Fruit fly (Drosophila melanogaster): ENCODE results near the gene Or85f.

Or85f gene

DNA sequence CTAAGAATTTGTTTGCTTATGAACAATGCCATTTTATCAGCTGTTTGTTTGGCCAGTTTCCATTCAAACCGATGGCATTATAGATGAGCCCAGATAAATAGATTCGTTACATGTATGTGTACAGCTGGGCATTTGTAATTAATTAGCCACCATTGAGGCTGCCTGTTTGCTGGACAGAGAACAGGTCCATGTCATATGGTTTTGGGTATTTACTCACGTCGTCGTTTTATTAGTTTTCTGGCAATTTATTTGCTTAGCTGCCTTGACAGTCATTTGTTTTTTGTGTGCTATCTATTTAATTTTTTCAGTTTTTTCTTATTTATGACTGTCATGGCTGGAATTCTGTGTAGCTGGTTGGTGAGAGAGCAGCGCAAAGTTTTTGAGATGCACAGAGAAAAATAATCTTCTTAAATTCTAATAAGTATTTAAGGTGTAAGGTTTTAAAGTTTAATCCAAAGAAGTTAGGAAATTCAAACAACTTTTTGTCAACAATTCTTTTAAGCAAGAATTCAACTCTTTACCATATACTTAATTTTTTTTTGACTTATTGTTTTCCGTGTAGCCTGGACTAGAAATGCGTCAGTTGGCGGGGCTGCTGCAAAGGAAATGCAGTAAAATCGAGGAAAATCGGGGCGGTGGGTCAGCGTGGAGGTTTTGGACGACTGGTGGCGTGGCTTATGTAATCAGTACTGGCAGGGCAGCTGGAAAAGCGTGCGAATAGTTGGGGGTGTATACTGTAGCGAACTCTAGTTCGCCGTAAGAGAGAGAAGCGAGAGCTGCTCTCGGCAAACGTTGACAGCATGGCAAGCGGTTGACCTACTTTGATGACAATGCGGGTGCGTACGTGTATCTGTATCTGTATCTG is 36.8 kb downstream of the Or85f start:
- no peak for TF ChIP-seq h (optimal IDR thresholded peaks at IDR 0.05)
- no peak for TF ChIP-seq ttk (optimal IDR thresholded peaks at IDR 0.05)

DNA sequence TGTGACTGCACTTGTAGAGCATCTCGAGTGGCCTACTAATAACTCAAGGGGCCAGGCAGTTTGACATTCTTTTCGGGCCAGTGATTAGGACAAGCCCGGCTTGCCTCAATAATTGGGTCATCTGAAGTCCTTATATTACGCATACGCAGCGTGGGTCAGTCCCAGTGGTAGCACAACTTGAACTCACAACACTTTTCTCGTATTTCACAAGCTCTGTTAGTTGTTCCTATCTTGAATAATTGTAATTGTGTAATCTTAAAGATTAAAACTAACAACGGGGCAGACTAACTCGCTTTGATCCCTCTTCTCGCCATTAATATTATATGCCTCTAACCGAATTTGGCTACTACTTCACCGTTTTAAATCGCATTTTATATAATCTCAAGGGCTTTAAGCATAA is 37.9 kb downstream of the Or85f start:
- no peak for TF ChIP-seq h (optimal IDR thresholded peaks at IDR 0.05)
- TF ChIP-seq ttk (optimal IDR thresholded peaks at IDR 0.05), result no peak
- no peak for TF ChIP-seq psq (optimal IDR thresholded peaks at IDR 0.05)
- TF ChIP-seq Myc (optimal IDR thresholded peaks at IDR 0.05), result no peak
- TF ChIP-seq Sin3A (optimal IDR thresholded peaks at IDR 0.05), result no peak
- TF ChIP-seq insv (optimal IDR thresholded peaks at IDR 0.05), result no peak

DNA sequence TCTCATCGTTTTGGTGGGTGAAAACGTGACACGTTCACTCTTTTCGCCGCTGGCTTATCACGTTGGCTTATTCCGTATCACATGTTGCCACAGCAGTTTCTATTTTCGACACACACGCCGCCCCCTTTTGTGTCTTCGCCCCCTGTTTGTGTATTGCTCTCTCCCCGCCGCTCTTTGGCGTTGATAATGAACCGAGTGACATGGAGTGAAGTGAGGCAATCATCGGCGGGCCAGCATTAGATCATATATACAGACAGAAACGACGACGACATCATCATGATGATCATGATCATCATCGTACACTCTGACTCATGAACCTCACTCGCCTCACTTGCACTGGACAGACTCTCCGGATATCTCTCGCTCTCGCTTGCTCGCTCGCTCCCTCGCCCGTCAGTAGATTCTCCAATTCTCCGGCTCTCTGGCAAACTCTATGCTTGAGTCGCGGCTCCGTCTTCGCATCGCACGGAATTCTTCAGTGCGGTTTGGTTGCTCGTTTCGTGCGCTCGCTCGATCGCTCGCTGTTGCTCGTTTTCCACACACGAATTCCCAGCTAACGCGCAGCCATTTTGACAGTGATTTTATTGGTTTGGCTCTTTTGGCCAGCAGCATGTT is 38.5 kb downstream of the Or85f start:
- TF ChIP-seq Myc (optimal IDR thresholded peaks at IDR 0.05) (no peak), Sin3A (optimal IDR thresholded peaks at IDR 0.05) (no peak), h (optimal IDR thresholded peaks at IDR 0.05) (no peak), ttk (optimal IDR thresholded peaks at IDR 0.05) (no peak), insv (optimal IDR thresholded peaks at IDR 0.05) (no peak), psq (optimal IDR thresholded peaks at IDR 0.05) (no peak)

DNA sequence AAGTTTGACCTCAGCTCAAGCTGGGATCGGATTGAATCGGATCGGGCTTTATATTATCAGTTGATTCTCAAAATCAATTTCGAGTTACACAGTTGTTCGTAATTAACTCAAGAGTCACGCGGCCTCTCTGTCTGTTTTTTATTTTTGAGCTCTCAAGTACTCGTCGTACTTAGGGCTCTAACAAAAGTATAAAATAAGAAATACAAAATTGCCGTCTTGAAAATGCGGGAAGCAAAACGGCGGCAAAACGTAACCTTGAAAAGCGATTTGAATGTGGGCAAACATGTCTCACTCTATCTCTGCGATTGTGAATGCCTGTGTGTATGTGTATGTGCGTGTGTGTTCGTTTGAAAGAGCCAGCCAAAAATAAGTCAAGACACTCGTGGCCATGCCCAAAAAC is 39.6 kb downstream of the Or85f start:
- TF ChIP-seq ttk (optimal IDR thresholded peaks at IDR 0.05) (no peak), h (optimal IDR thresholded peaks at IDR 0.05) (no peak), Myc (optimal IDR thresholded peaks at IDR 0.05) (no peak), insv (optimal IDR thresholded peaks at IDR 0.05) (no peak), psq (optimal IDR thresholded peaks at IDR 0.05) (no peak), Sin3A (optimal IDR thresholded peaks at IDR 0.05) (no peak)

DNA sequence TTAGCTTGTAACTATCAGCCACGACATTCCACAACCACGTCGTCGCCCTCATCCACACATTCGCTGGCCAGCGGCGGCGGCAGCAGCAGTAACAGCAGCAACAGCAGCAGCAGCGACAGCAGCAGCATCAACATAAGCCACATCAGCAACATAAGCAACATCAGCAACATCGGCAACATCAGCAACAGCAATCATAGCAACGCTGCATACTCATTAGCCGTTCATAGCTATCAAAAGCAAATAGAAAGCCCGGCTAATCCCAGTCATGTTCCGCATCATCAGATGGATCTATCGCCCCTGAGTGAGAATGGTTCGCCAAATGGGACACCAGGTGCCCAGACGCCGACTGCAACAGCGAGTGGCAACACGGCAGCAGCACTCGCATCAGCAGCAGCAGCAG is 43.1 kb downstream of the Or85f start:
- TF ChIP-seq psq (optimal IDR thresholded peaks at IDR 0.05) (no peak), Myc (optimal IDR thresholded peaks at IDR 0.05) (no peak), insv (optimal IDR thresholded peaks at IDR 0.05) (no peak), Sin3A (optimal IDR thresholded peaks at IDR 0.05) (no peak), h (optimal IDR thresholded peaks at IDR 0.05) (no peak), ttk (optimal IDR thresholded peaks at IDR 0.05) (no peak)

DNA sequence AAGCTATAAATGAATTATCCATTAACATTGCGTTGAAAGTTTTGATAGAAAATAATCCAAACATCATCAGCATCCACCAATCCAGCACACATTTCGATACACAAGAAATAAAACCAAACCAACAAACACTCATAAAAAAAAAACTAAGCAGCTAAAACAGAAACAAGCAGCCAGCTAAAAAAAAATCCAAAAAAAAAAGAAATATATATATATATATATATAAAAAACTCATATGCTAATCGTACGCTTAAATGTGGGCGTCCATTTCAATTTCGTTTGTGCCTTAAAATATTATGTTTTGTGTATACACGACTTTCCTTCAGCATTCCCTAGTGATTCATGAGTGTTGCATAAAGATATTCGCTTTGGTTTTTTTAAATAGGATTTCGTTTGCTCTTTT is 44.0 kb downstream of the Or85f start:
- TF ChIP-seq ttk (optimal IDR thresholded peaks at IDR 0.05), result no peak
- TF ChIP-seq psq (optimal IDR thresholded peaks at IDR 0.05), result no peak
- TF ChIP-seq insv (optimal IDR thresholded peaks at IDR 0.05), result no peak
- TF ChIP-seq Myc (optimal IDR thresholded peaks at IDR 0.05), result no peak
- no peak for TF ChIP-seq Sin3A (optimal IDR thresholded peaks at IDR 0.05)
- TF ChIP-seq h (optimal IDR thresholded peaks at IDR 0.05), result no peak

DNA sequence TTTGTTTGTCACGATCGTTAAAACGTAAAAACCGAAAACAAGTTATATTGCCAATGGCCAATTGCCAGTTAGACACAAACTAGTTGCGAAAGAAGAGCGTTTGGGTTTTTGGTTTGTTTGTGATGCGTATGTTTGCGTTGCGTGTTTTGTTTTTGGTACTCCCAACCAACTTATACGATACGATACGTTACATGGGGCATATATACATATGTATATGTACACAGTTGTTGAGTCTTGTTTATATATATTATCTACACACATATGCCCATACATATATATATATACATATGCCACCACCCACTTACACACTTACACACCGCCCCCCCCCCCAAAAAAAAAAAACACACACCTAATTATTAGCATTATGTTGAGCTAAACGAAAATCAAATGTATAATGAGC is 50.3 kb downstream of the Or85f start:
- TF ChIP-seq ttk (optimal IDR thresholded peaks at IDR 0.05) (no peak), Myc (optimal IDR thresholded peaks at IDR 0.05) (no peak), Sin3A (optimal IDR thresholded peaks at IDR 0.05) (no peak), insv (optimal IDR thresholded peaks at IDR 0.05) (no peak), h (optimal IDR thresholded peaks at IDR 0.05) (no peak), psq (optimal IDR thresholded peaks at IDR 0.05) (no peak)
